Fruit fly (Drosophila melanogaster) whole organism, embryonic: ENCODE measurements around the gene Apoltp.

Source experiments
- Asciz ChIP-seq: fragments of 200-800 bp; sonication (Bioruptor generic); optimal IDR thresholded peaks from 2 replicates; lab custom pipeline; 2017; ENCODE audit warnings: missing biosample characterization, mild to moderate bottlenecking, missing genetic modification characterization, missing genetic modification reagents
- Awh ChIP-seq: fragments of 200-800 bp; sonication (Bioruptor generic); IDR thresholded peaks from 2 replicates; pipeline ENCODE4, ENCODE4 v1.3.6; 2022; ENCODE audit warnings: missing biosample characterization, missing genetic modification characterization
- Bteb2 ChIP-seq: fragments of 200-800 bp; sonication (Bioruptor generic); optimal IDR thresholded peaks from 2 replicates; lab custom pipeline; 2016; ENCODE audit warnings: missing biosample characterization, missing genetic modification characterization
- CG10209 ChIP-seq: fragments of 200-800 bp; sonication (Bioruptor generic); optimal IDR thresholded peaks from 3 replicates; lab custom pipeline; 2017; ENCODE audit warnings: missing biosample characterization, mild to moderate bottlenecking, missing genetic modification characterization, missing genetic modification reagents
- CG10979 ChIP-seq: fragments of 200-800 bp; sonication (Bioruptor generic); optimal IDR thresholded peaks from 2 replicates; lab custom pipeline; 2018; ENCODE audit warnings: missing biosample characterization, mild to moderate bottlenecking, missing genetic modification characterization, moderate library complexity
- CG12299 ChIP-seq: fragments of 200-800 bp; sonication (Bioruptor generic); optimal IDR thresholded peaks from 2 replicates; lab custom pipeline; 2018; ENCODE audit warnings: missing biosample characterization, mild to moderate bottlenecking, missing genetic modification characterization
- CG12391 ChIP-seq: fragments of 200-800 bp; sonication (Bioruptor generic); optimal IDR thresholded peaks from 3 replicates; lab custom pipeline; 2018; ENCODE audit warnings: missing biosample characterization, mild to moderate bottlenecking, missing genetic modification characterization, moderate library complexity
- CG13287 ChIP-seq: fragments of 200-800 bp; sonication (Bioruptor generic); IDR thresholded peaks from 2 replicates; pipeline ENCODE4 v1.3.6; 2022; ENCODE audit warnings: missing biosample characterization, missing genetic modification characterization; ENCODE audit not compliant: partially characterized antibody
- CG13775 ChIP-seq: fragments of 200-800 bp; sonication (Bioruptor generic); optimal IDR thresholded peaks from 3 replicates; lab custom pipeline; 2017; ENCODE audit warnings: missing biosample characterization, mild to moderate bottlenecking, missing genetic modification characterization
- CG15696 ChIP-seq: fragments of 200-800 bp; sonication (Bioruptor generic); optimal IDR thresholded peaks from 2 replicates; lab custom pipeline; 2019; ENCODE audit warnings: missing biosample characterization, mild to moderate bottlenecking, missing genetic modification characterization, moderate library complexity
- CG16815 ChIP-seq: fragments of 200-800 bp; sonication (Bioruptor generic); optimal IDR thresholded peaks from 3 replicates; lab custom pipeline; 2017; ENCODE audit warnings: missing biosample characterization, mild to moderate bottlenecking, missing genetic modification characterization
- CG17328 ChIP-seq: fragments of 200-800 bp; sonication (Bioruptor generic); IDR thresholded peaks from 2 replicates; pipeline ENCODE4 v1.3.6; 2022; ENCODE audit warnings: missing biosample characterization, missing genetic modification characterization
- CG18011 ChIP-seq: fragments of 200-800 bp; sonication (Bioruptor generic); optimal IDR thresholded peaks from 2 replicates; lab custom pipeline; 2017; ENCODE audit warnings: missing biosample characterization, missing genetic modification characterization, mild to moderate bottlenecking, moderate library complexity, missing genotype
- CG2678 ChIP-seq: fragments of 200-800 bp; sonication (Bioruptor generic); optimal IDR thresholded peaks from 3 replicates; lab custom pipeline; 2019; ENCODE audit warnings: missing biosample characterization, mild to moderate bottlenecking, missing genetic modification characterization, moderate library complexity
- CG2712 ChIP-seq: fragments of 200-800 bp; optimal IDR thresholded peaks from 3 replicates; lab custom pipeline; 2019; ENCODE audit warnings: missing biosample characterization, mild to moderate bottlenecking, missing genetic modification characterization, moderate library complexity
- CG32772 ChIP-seq: fragments of 200-800 bp; sonication (Bioruptor generic); IDR thresholded peaks from 2 replicates; pipeline ENCODE4 v1.3.6; 2022; ENCODE audit warnings: missing biosample characterization, missing genetic modification characterization
- CG4404 ChIP-seq: fragments of 200-800 bp; sonication (Bioruptor generic); IDR thresholded peaks from 2 replicates; pipeline ENCODE4 v1.3.6; 2022; ENCODE audit warnings: missing biosample characterization, missing genetic modification characterization
- CG6689 ChIP-seq: fragments of 200-800 bp; sonication (Bioruptor generic); IDR thresholded peaks from 2 replicates; pipeline ENCODE4 v1.3.6; 2022; ENCODE audit warnings: missing biosample characterization, missing genetic modification characterization
- CG7556 ChIP-seq: fragments of 200-800 bp; sonication (Bioruptor generic); optimal IDR thresholded peaks from 2 replicates; lab custom pipeline; 2017; ENCODE audit warnings: missing biosample characterization, mild to moderate bottlenecking, missing genetic modification characterization
- CG8388 ChIP-seq: fragments of 200-800 bp; sonication (Bioruptor generic); optimal IDR thresholded peaks from 2 replicates; lab custom pipeline; 2019; ENCODE audit warnings: missing biosample characterization, mild to moderate bottlenecking, missing genetic modification characterization, moderate library complexity
- CG9727 ChIP-seq: fragments of 200-800 bp; sonication (Bioruptor generic); optimal IDR thresholded peaks from 3 replicates; lab custom pipeline; 2017; ENCODE audit warnings: missing biosample characterization, mild to moderate bottlenecking, missing genetic modification characterization
- D19B ChIP-seq: fragments of 200-800 bp; sonication (Bioruptor generic); optimal IDR thresholded peaks from 2 replicates; lab custom pipeline; 2017; ENCODE audit warnings: missing biosample characterization, mild to moderate bottlenecking, missing genetic modification characterization
- Deaf1 ChIP-seq: fragments of 200-800 bp; optimal IDR thresholded peaks from 3 replicates; lab custom pipeline; 2019; ENCODE audit warnings: missing biosample characterization, mild to moderate bottlenecking, missing genetic modification characterization, moderate library complexity
- Doc3 ChIP-seq: fragments of 200-800 bp; sonication (Bioruptor generic); IDR thresholded peaks from 3 replicates; pipeline ENCODE4 v1.3.6; 2022; ENCODE audit warnings: missing biosample characterization, missing genetic modification characterization; ENCODE audit not compliant: partially characterized antibody
- H2.0 ChIP-seq: fragments of 200-800 bp; sonication (Bioruptor generic); IDR thresholded peaks from 2 replicates; pipeline ENCODE4 v1.3.6; 2022; ENCODE audit warnings: missing biosample characterization, missing genetic modification characterization
- HLH3B ChIP-seq: fragments of 200-800 bp; sonication (Bioruptor generic); IDR thresholded peaks from 2 replicates; pipeline ENCODE4 v1.3.6; 2022; ENCODE audit warnings: missing biosample characterization, missing genetic modification characterization
- HmgZ ChIP-seq: fragments of 200-800 bp; sonication (Bioruptor generic); optimal IDR thresholded peaks from 2 replicates; lab custom pipeline; 2018; ENCODE audit warnings: missing biosample characterization, mild to moderate bottlenecking, missing genetic modification characterization
- Mes4 ChIP-seq: fragments of 200-800 bp; sonication (Bioruptor generic); optimal IDR thresholded peaks from 2 replicates; lab custom pipeline; 2016; ENCODE audit warnings: missing biosample characterization, missing genetic modification characterization
- Oaz ChIP-seq: fragments of 200-800 bp; sonication (Bioruptor generic); IDR thresholded peaks from 2 replicates; pipeline ENCODE4 v1.3.6; 2022; ENCODE audit warnings: missing biosample characterization, missing genetic modification characterization
- Sox100B ChIP-seq: fragments of 200-800 bp; sonication (Bioruptor generic); optimal IDR thresholded peaks from 3 replicates; lab custom pipeline; 2018; ENCODE audit warnings: missing biosample characterization, mild to moderate bottlenecking, missing genetic modification characterization
- Ssrp ChIP-seq: fragments of 200-800 bp; sonication (Bioruptor generic); optimal IDR thresholded peaks from 2 replicates; lab custom pipeline; 2018; ENCODE audit warnings: missing biosample characterization, mild to moderate bottlenecking, missing genetic modification characterization, moderate library complexity
- Xrp1 ChIP-seq: fragments of 200-800 bp; sonication (Bioruptor generic); IDR thresholded peaks from 2 replicates; pipeline ENCODE4 v1.3.6; 2022; ENCODE audit warnings: missing biosample characterization, missing genetic modification characterization
- ab ChIP-seq: fragments of 200-800 bp; sonication (Bioruptor generic); optimal IDR thresholded peaks from 2 replicates; lab custom pipeline; 2016; ENCODE audit warnings: missing biosample characterization, missing genetic modification characterization
- chif ChIP-seq, 2 experiments: fragments of 200-800 bp; sonication (Bioruptor generic); optimal IDR thresholded peaks; 3 replicates each; lab custom pipeline; 2016; ENCODE audit warnings: missing biosample characterization in 2 of 2, missing genetic modification characterization in 2 of 2
- danr ChIP-seq: fragments of 200-800 bp; sonication (Bioruptor generic); IDR thresholded peaks from 2 replicates; pipeline ENCODE4 v1.3.6; 2022; ENCODE audit warnings: missing biosample characterization, missing genetic modification characterization
- dmrt11E ChIP-seq: fragments of 200-800 bp; sonication (Bioruptor generic); optimal IDR thresholded peaks from 3 replicates; lab custom pipeline; 2018; ENCODE audit warnings: missing biosample characterization, mild to moderate bottlenecking, missing genetic modification characterization, moderate library complexity
- dmrt99B ChIP-seq: fragments of 200-800 bp; sonication (Bioruptor generic); optimal IDR thresholded peaks from 2 replicates; lab custom pipeline; 2018; ENCODE audit warnings: missing biosample characterization, mild to moderate bottlenecking, missing genetic modification characterization, moderate library complexity
- ems ChIP-seq: fragments of 200-800 bp; sonication (Bioruptor generic); optimal IDR thresholded peaks from 3 replicates; lab custom pipeline; 2016; ENCODE audit warnings: missing biosample characterization, missing genetic modification characterization
- fd96Cb ChIP-seq: fragments of 200-800 bp; sonication (Bioruptor generic); optimal IDR thresholded peaks from 2 replicates; lab custom pipeline; 2018; ENCODE audit warnings: missing biosample characterization, mild to moderate bottlenecking, missing genetic modification characterization, moderate library complexity
- fru ChIP-seq: fragments of >200 bp; optimal IDR thresholded peaks from 2 replicates; lab custom pipeline; 2017
- gcm2 ChIP-seq: fragments of 200-800 bp; sonication (Bioruptor generic); optimal IDR thresholded peaks from 2 replicates; lab custom pipeline; 2016; ENCODE audit warnings: missing biosample characterization, missing genetic modification characterization
- grau ChIP-seq: fragments of 200-800 bp; optimal IDR thresholded peaks from 3 replicates; lab custom pipeline; 2019; ENCODE audit warnings: missing biosample characterization, mild to moderate bottlenecking, missing genetic modification characterization, moderate library complexity
- gsb ChIP-seq: fragments of 200-800 bp; sonication (Bioruptor generic); IDR thresholded peaks from 2 replicates; pipeline ENCODE4 v1.3.6; 2022; ENCODE audit warnings: missing biosample characterization, missing genetic modification characterization
- nerfin-1 ChIP-seq: fragments of 200-800 bp; sonication (Bioruptor generic); optimal IDR thresholded peaks from 3 replicates; lab custom pipeline; 2019; ENCODE audit warnings: missing biosample characterization, mild to moderate bottlenecking, missing genetic modification characterization, moderate library complexity
- phol ChIP-seq: fragments of 200-800 bp; sonication (Bioruptor generic); optimal IDR thresholded peaks from 3 replicates; lab custom pipeline; 2018; ENCODE audit warnings: missing biosample characterization, mild to moderate bottlenecking, missing genetic modification characterization, moderate library complexity
- sim ChIP-seq: fragments of 200-800 bp; sonication (Bioruptor generic); IDR thresholded peaks from 2 replicates; pipeline ENCODE4 v1.3.6; 2022; ENCODE audit warnings: missing biosample characterization, missing genetic modification characterization
- stc ChIP-seq: fragments of 200-800 bp; sonication (Bioruptor generic); IDR thresholded peaks from 2 replicates; pipeline ENCODE4 v1.3.6; 2022; ENCODE audit warnings: missing biosample characterization, missing genetic modification characterization
- tgo ChIP-seq: fragments of 200-800 bp; sonication (Bioruptor generic); IDR thresholded peaks from 3 replicates; pipeline ENCODE4 v1.3.6; 2022; ENCODE audit warnings: missing biosample characterization, missing genetic modification characterization
- tup ChIP-seq: fragments of 200-800 bp; sonication (Bioruptor generic); optimal IDR thresholded peaks from 2 replicates; lab custom pipeline; 2016; ENCODE audit warnings: missing biosample characterization, mild to moderate bottlenecking, missing genetic modification characterization, moderate library complexity
- vfl ChIP-seq: fragments of 200-800 bp; sonication (Bioruptor generic); optimal IDR thresholded peaks from 2 replicates; lab custom pipeline; 2016; ENCODE audit warnings: missing biosample characterization, missing genetic modification characterization
- zf30C ChIP-seq: fragments of 200-800 bp; sonication (Bioruptor generic); optimal IDR thresholded peaks from 3 replicates; lab custom pipeline; 2018; ENCODE audit warnings: missing biosample characterization, mild to moderate bottlenecking, missing genetic modification characterization

Gene Apoltp

dm6 chr2L:9585942-9586341, 48.0 kb upstream of the Apoltp start (continued):
- TF ChIP-seq Bteb2: no peak
- no peak for TF ChIP-seq HLH3B (GFP tag; lab: Robert Waterston, UW)
- TF ChIP-seq gcm2 (GFP tag; lab: Kevin White, UChicago): no peak
- TF ChIP-seq danr (GFP tag; lab: Robert Waterston, UW): no peak
- peak; percentile 39 for TF ChIP-seq fd96Cb (tag; lab: Kevin White, UChicago)
- TF ChIP-seq Ssrp (tag; lab: Kevin White, UChicago): peak; percentile 22
- TF ChIP-seq fru (lab: Kevin White, UChicago): no peak
- peak; percentile 44 for TF ChIP-seq CG8388
- TF ChIP-seq tup (GFP tag; lab: Kevin White, UChicago): no peak
- no peak for TF ChIP-seq Awh (GFP tag; lab: Robert Waterston, UW)
- TF ChIP-seq CG12299 (tag; lab: Kevin White, UChicago): no peak
- TF ChIP-seq CG17328 (GFP tag; lab: Robert Waterston, UW): peak; percentile 73
- TF ChIP-seq dmrt99B (tag; lab: Kevin White, UChicago): peak; percentile 32
- TF ChIP-seq stc (GFP tag; lab: Robert Waterston, UW): 0 out of 2 replicates have a peak, but pooled peaks have one; percentile 13
- no peak for TF ChIP-seq Doc3
- TF ChIP-seq sim (GFP tag; lab: Robert Waterston, UW): no peak
- TF ChIP-seq CG15696 (tag; lab: Kevin White, UChicago): peak; percentile 64
- TF ChIP-seq ems (GFP tag; lab: Kevin White, UChicago): no peak
- TF ChIP-seq Sox100B (GFP tag; lab: Kevin White, UChicago): peak; percentile 25
- no peak for TF ChIP-seq H2.0 (GFP tag; lab: Robert Waterston, UW)
- no peak for TF ChIP-seq Oaz (GFP tag; lab: Robert Waterston, UW)
- TF ChIP-seq CG2712: peak; percentile 83
- peak; percentile 32; the same call in 1 of the 2 replicates for TF ChIP-seq CG32772 (GFP tag; lab: Robert Waterston, UW)
- TF ChIP-seq phol (tag; lab: Kevin White, UChicago): peak; percentile 55
- no peak for TF ChIP-seq grau
- no peak for TF ChIP-seq gsb (GFP tag; lab: Robert Waterston, UW)
- peak; percentile 60 for TF ChIP-seq CG9727 (GFP tag; lab: Kevin White, UChicago)
- TF ChIP-seq CG13287: no peak
- peak; percentile 67 for TF ChIP-seq dmrt11E (tag; lab: Kevin White, UChicago)
- no peak for TF ChIP-seq ab (GFP tag; lab: Kevin White, UChicago)
- TF ChIP-seq CG2678: no peak
- no peak for TF ChIP-seq HmgZ (tag; lab: Kevin White, UChicago)
- TF ChIP-seq vfl (GFP tag; lab: Kevin White, UChicago): no peak
- TF ChIP-seq tgo: no peak
- peak; percentile 32; the same call in 1 of the 2 replicates for TF ChIP-seq CG4404 (GFP tag; lab: Robert Waterston, UW)
- TF ChIP-seq Asciz: peak; percentile 31
- peak; percentile 46 for TF ChIP-seq CG12391 (tag; lab: Kevin White, UChicago)
- peak; percentile 5 for TF ChIP-seq nerfin-1 (tag; lab: Kevin White, UChicago)
- peak; percentile 77 for TF ChIP-seq CG10979 (tag; lab: Kevin White, UChicago)
- peak; percentile 35 for TF ChIP-seq zf30C (GFP tag; lab: Kevin White, UChicago)
- TF ChIP-seq Mes4 (GFP tag; lab: Kevin White, UChicago): no peak
- TF ChIP-seq CG6689 (GFP tag; lab: Robert Waterston, UW): peak; percentile 52
- no peak for TF ChIP-seq D19B (GFP tag; lab: Kevin White, UChicago)
- TF ChIP-seq CG16815 (GFP tag; lab: Kevin White, UChicago): peak; percentile 12
- TF ChIP-seq CG13775 (GFP tag; lab: Kevin White, UChicago): peak; percentile 1
- TF ChIP-seq chif (GFP tag; optimal IDR thresholded peaks at IDR 0.05; lab: Kevin White, UChicago): peak in 1 of 2 experiments; percentile 13
- peak; percentile 73 for TF ChIP-seq Xrp1 (GFP tag; lab: Robert Waterston, UW)
- TF ChIP-seq CG10209 (GFP tag; lab: Kevin White, UChicago): peak; percentile 15
- no peak for TF ChIP-seq Deaf1 (tag; lab: Kevin White, UChicago)
- TF ChIP-seq CG7556: peak; percentile 15
- TF ChIP-seq CG18011 (GFP tag; lab: Kevin White, UChicago): no peak
